Worm (Caenorhabditis elegans) whole organism, young adult: Measurements from ENCODE around the gene lelo-4.
"Not testable (repeated sequence)": the region's sequence is repeated elsewhere in the genome, so short reads cannot be mapped to it uniquely, and the experiment has no call there.

ENCODE experiments used
- F10E7.11 ChIP-seq: sonication (generic microtip); optimal IDR thresholded peaks from 2 replicates; lab custom pipeline; 2017; ENCODE audit warnings: mild to moderate bottlenecking, missing genetic modification characterization, moderate library complexity, missing compliant biosample characterization
- F49E8.2 ChIP-seq: sonication (generic microtip); optimal IDR thresholded peaks from 3 replicates; lab custom pipeline; 2017; ENCODE audit warnings: missing genetic modification characterization, mild to moderate bottlenecking, missing compliant biosample characterization, antibody characterized with exemption, moderate library complexity; ENCODE audit not compliant: insufficient read depth
- F52B5.7 ChIP-seq: sonication (generic microtip); optimal IDR thresholded peaks from 2 replicates; lab custom pipeline; 2016; ENCODE audit warnings: mild to moderate bottlenecking, missing genetic modification characterization, missing compliant biosample characterization
- K11D2.4 ChIP-seq: fragments of 200-800 bp; sonication (Bioruptor generic); IDR thresholded peaks from 2 replicates; pipeline ENCODE4 v1.3.6; 2022; ENCODE audit warnings: missing genetic modification reagents, missing genetic modification characterization, missing compliant biosample characterization
- Y67H2A.10 ChIP-seq: fragments of 200-800 bp; sonication (Bioruptor generic); conservative IDR thresholded peaks from 2 replicates; pipeline ENCODE4 v1.3.6; 2022; ENCODE audit warnings: missing genetic modification reagents, missing genetic modification characterization, missing compliant biosample characterization
- attf-5 ChIP-seq: fragments of 200-800 bp; sonication (Bioruptor generic); optimal IDR thresholded peaks from 2 replicates; lab custom pipeline; 2018; ENCODE audit warnings: mild to moderate bottlenecking, missing genetic modification characterization, missing compliant biosample characterization
- bed-2 ChIP-seq: fragments of 200-800 bp; sonication (Bioruptor generic); IDR thresholded peaks from 2 replicates; pipeline ENCODE4 v1.3.6; 2022; ENCODE audit warnings: missing genetic modification reagents, missing genetic modification characterization, missing compliant biosample characterization
- ccch-3 ChIP-seq: fragments of 200-800 bp; sonication (Bioruptor generic); optimal IDR thresholded peaks from 2 replicates; lab custom pipeline; 2018; ENCODE audit warnings: mild to moderate bottlenecking, missing genetic modification characterization, missing compliant biosample characterization
- cebp-1 ChIP-seq, 2 experiments: fragments of 200-800 bp in 1 of 2; sonication (Bioruptor generic) in 1 of 2; sonication (generic microtip) in 1 of 2; IDR thresholded peaks in 1 of 2; optimal IDR thresholded peaks in 1 of 2; 2 replicates each; pipeline versions ENCODE4 v1.3.6 to Lab custom; 2017 to 2022; ENCODE audit warnings: missing compliant biosample characterization in 2 of 2, missing genetic modification characterization in 2 of 2, mild to moderate bottlenecking in 1 of 2, missing genetic modification reagents in 1 of 2, moderate library complexity in 1 of 2
- dpff-1 ChIP-seq: sonication (generic microtip); optimal IDR thresholded peaks from 2 replicates; lab custom pipeline; 2017; ENCODE audit warnings: mild to moderate bottlenecking, missing genetic modification characterization, missing compliant biosample characterization
- egl-44 ChIP-seq: fragments of 200-800 bp; sonication (Bioruptor generic); IDR thresholded peaks from 2 replicates; pipeline ENCODE4 v1.3.6; 2022; ENCODE audit warnings: missing genetic modification reagents, missing genetic modification characterization, missing compliant biosample characterization
- fkh-3 ChIP-seq: sonication (generic microtip); optimal IDR thresholded peaks from 2 replicates; lab custom pipeline; 2016; ENCODE audit warnings: mild to moderate bottlenecking, missing genetic modification characterization, missing compliant biosample characterization
- hlh-26 ChIP-seq: fragments of 200-800 bp; sonication (Bioruptor generic); conservative IDR thresholded peaks from 2 replicates; pipeline ENCODE4 v1.3.6; 2022; ENCODE audit warnings: missing genetic modification reagents, missing genetic modification characterization, missing compliant biosample characterization
- lag-1 ChIP-seq: fragments of 200-800 bp; sonication (Bioruptor generic); IDR thresholded peaks from 2 replicates; pipeline ENCODE4 v1.3.6; 2022; ENCODE audit warnings: missing genetic modification reagents, missing genetic modification characterization, missing compliant biosample characterization
- madf-6 ChIP-seq: fragments of 200-800 bp; sonication (Bioruptor generic); IDR thresholded peaks from 2 replicates; pipeline ENCODE4 v1.3.6; 2022; ENCODE audit warnings: missing genetic modification reagents, missing genetic modification characterization, missing compliant biosample characterization
- nhr-179 ChIP-seq: sonication (generic microtip); optimal IDR thresholded peaks from 2 replicates; lab custom pipeline; 2016; ENCODE audit warnings: mild to moderate bottlenecking, missing genetic modification characterization, missing compliant biosample characterization
- tbx-9 ChIP-seq: sonication (generic microtip); optimal IDR thresholded peaks from 2 replicates; lab custom pipeline; 2016; ENCODE audit warnings: borderline replicate concordance, missing genetic modification characterization, inconsistent platforms, missing compliant biosample characterization
- unc-62 ChIP-seq: fragments of 150-350 bp; optimal IDR thresholded peaks from 2 replicates; lab custom pipeline; 2014; ENCODE audit warnings: missing biosample characterization, missing genetic modification reagents, missing genetic modification characterization
- ztf-6 ChIP-seq: fragments of 200-800 bp; sonication (Bioruptor generic); IDR thresholded peaks from 2 replicates; pipeline ENCODE4 v1.3.6; 2022; ENCODE audit warnings: missing genetic modification reagents, missing genetic modification characterization, missing compliant biosample characterization

lelo-4 gene

ce11 chrII:5754168-5754567, 39.4 kb downstream of the lelo-4 start, which contains the start of gene F10C1.8:
Gene F10C1.8, plus strand, starts transcription at chrII:5754468.
- TF ChIP-seq fkh-3 (tag; lab: Kevin White, UChicago) (no peak), tbx-9 (tag; lab: Kevin White, UChicago) (no peak), egl-44 (GFP tag; lab: Robert Waterston, UW) (no peak), cebp-1 (GFP tag; IDR thresholded peaks at IDR 0.05; lab: Robert Waterston, UW) (no peak), cebp-1 (tag; optimal IDR thresholded peaks at IDR 0.05; lab: Kevin White, UChicago) (no peak), hlh-26 (GFP tag; lab: Robert Waterston, UW) (no peak), ccch-3 (no peak), madf-6 (GFP tag; lab: Robert Waterston, UW) (no peak), dpff-1 (tag; lab: Kevin White, UChicago) (no peak), lag-1 (no peak), ztf-6 (GFP tag; lab: Robert Waterston, UW) (no peak), F10E7.11 (tag; lab: Kevin White, UChicago) (no peak)

ce11 chrII:5757656-5758055, 42.9 kb downstream of the lelo-4 start, which contains the start of the genes F10C1.3 and F10C1.23:
Gene F10C1.3, minus strand, starts transcription at chrII:5757756.
Gene F10C1.23, plus strand, starts transcription at chrII:5758040.
- not testable (repeated sequence) for TF ChIP-seq F52B5.7 (tag; lab: Kevin White, UChicago); unc-62 (GFP tag; lab: Kevin White, UChicago); bed-2
- TF ChIP-seq, all 124 proteins: peak for 0; not testable (repeated sequence) for 124

- no peak for TF ChIP-seq Y67H2A.10
- no peak for TF ChIP-seq madf-6 (GFP tag; lab: Robert Waterston, UW)
- no peak for TF ChIP-seq F49E8.2 (tag; lab: Kevin White, UChicago)
- TF ChIP-seq K11D2.4 (GFP tag; lab: Robert Waterston, UW): no peak
- no peak for TF ChIP-seq nhr-179
- no peak for TF ChIP-seq attf-5
Measured at ce11 chrII:5765318-5765717, 50.6 kb downstream of the lelo-4 start, which contains the start of gene ifb-1. Gene ifb-1, plus strand, starts transcription at chrII:5765618.
